Worm (Caenorhabditis elegans): ENCODE results near the gene srg-15.
A peak's percentile ranks its signal among the peaks of the same experiment; 100 is the strongest.

The srg-15 gene

DNA sequence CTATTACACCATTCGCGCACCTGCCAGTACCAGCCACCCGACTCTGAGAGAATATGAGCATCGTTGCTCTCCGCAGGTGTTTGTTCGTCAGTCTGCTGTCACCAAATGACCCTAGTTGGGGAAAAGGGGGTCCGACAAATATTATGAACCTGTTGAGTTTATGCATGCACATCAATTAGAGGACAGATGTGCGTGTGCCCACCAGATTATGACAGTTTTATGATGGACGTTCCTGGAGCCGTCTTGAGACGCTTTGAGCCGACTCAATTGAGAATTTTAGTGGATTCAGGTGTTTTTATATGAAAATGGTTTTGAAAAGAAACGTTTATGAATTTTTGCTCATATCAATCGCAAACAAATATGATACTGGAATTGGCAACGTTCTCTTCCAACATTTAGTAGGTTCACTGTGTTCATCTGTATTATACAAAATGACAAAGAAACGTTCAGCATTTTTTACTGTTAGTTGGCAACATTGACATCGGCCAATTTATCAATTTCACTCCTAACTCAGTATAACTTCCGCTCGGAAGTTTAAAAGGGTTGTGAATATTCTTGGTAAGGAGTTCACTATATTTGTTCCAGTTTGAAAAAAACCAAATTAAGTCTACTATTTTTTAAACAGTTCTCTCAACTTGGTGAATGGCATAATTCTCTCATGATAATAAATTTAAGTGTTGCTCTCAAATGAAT lies 37.2 kb upstream of the srg-15 start (continued):
- TF ChIP-seq egl-27 (tag; optimal IDR thresholded peaks at IDR 0.05) (no peak), vab-7 (GFP tag; IDR thresholded peaks at IDR 0.05) (no peak), F49E8.2 (tag; optimal IDR thresholded peaks at IDR 0.05; ENCODE audit: borderline replicate concordance) (no peak), pha-4 (GFP tag; IDR thresholded peaks at IDR 0.05) (no peak; the same call in 1 of the 2 replicates), pha-4 (tag; optimal IDR thresholded peaks at IDR 0.05) (no peak), unc-62 (GFP tag; optimal IDR thresholded peaks at IDR 0.05 in 1 of 2) (no peak), unc-62 (tag; optimal IDR thresholded peaks at IDR 0.05) (no peak), lin-38 (GFP tag; IDR thresholded peaks at IDR 0.05) (peak; percentile 58; the same call in 1 of the 2 replicates), lin-29 (GFP tag; IDR thresholded peaks at IDR 0.05) (0 out of 2 replicates have a peak, but pooled peaks have one; percentile 20), nhr-11 (tag; optimal IDR thresholded peaks at IDR 0.05) (peak; percentile 23), daf-19 (GFP tag; conservative IDR thresholded peaks at IDR 0.05) (no peak), nhr-76 (tag; optimal IDR thresholded peaks at IDR 0.05) (peak; percentile 4), lim-7 (GFP tag; IDR thresholded peaks at IDR 0.05) (peak; percentile 60; the same call in 1 of the 2 replicates), fos-1 (tag; optimal IDR thresholded peaks at IDR 0.05) (peak; percentile 20), aly-2 (tag; optimal IDR thresholded peaks at IDR 0.05) (no peak), ceh-62 (tag; optimal IDR thresholded peaks at IDR 0.05) (no peak), zfp-2 (tag; optimal IDR thresholded peaks at IDR 0.05) (no peak), lin-13 (GFP tag; optimal IDR thresholded peaks at IDR 0.05) (no peak), snpc-1.2 (GFP tag; IDR thresholded peaks at IDR 0.05) (peak; percentile 58; the same call in 1 of the 2 replicates), dmd-6 (GFP tag; IDR thresholded peaks at IDR 0.05) (peak; percentile 52), F26F4.8 (GFP tag; conservative IDR thresholded peaks at IDR 0.05) (no peak), unc-39 (tag; optimal IDR thresholded peaks at IDR 0.05) (no peak), Y105C5A.15 (GFP tag; IDR thresholded peaks at IDR 0.05) (0 out of 2 replicates have a peak, but pooled peaks have one; percentile 34), fkh-10 (GFP tag; optimal IDR thresholded peaks at IDR 0.05) (no peak), nhr-42 (GFP tag; IDR thresholded peaks at IDR 0.05) (peak; percentile 54), arid-1 (GFP tag; conservative IDR thresholded peaks at IDR 0.05) (peak; percentile 71), ama-1 (optimal IDR thresholded peaks at IDR 0.05) (peak; percentile 99), egl-43 (GFP tag; IDR thresholded peaks at IDR 0.05) (0 out of 2 replicates have a peak, but pooled peaks have one; percentile 25), tra-1 (GFP tag; IDR thresholded peaks at IDR 0.05) (peak; percentile 77; the same call in 1 of the 2 replicates), ctbp-1 (GFP tag; IDR thresholded peaks at IDR 0.05) (no peak; the same call in none of the 2 replicates), hif-1 (tag; optimal IDR thresholded peaks at IDR 0.05) (peak in 1 of 2 experiments; percentile 45), ceh-32 (tag; optimal IDR thresholded peaks at IDR 0.05; ENCODE audit: poor library complexity) (no peak), spr-1 (tag; optimal IDR thresholded peaks at IDR 0.05) (peak; percentile 57), dpl-1 (GFP tag; optimal IDR thresholded peaks at IDR 0.05) (no peak), daf-16 (GFP tag; optimal IDR thresholded peaks at IDR 0.05) (peak in 1 of 2 experiments; percentile 11), daf-16 (tag; optimal IDR thresholded peaks at IDR 0.05) (peak; percentile 74), mdl-1 (tag; optimal IDR thresholded peaks at IDR 0.05) (peak in 1 of 2 experiments; percentile 6), nhr-10 (tag; optimal IDR thresholded peaks at IDR 0.05) (peak; percentile 65), unc-130 (GFP tag; optimal IDR thresholded peaks at IDR 0.05) (no peak), zip-2 (tag; optimal IDR thresholded peaks at IDR 0.05) (no peak), zfp-3 (GFP tag; conservative IDR thresholded peaks at IDR 0.05) (peak; percentile 96), dmd-9 (GFP tag; IDR thresholded peaks at IDR 0.05) (no peak; the same call in 1 of the 2 replicates), mdt-29 (GFP tag; IDR thresholded peaks at IDR 0.05) (peak; percentile 48; the same call in 1 of the 2 replicates), snpc-4 (tag; optimal IDR thresholded peaks at IDR 0.05) (no peak), ceh-82 (tag; optimal IDR thresholded peaks at IDR 0.05) (no peak), attf-4 (tag; optimal IDR thresholded peaks at IDR 0.05) (no peak), lin-1 (GFP tag; IDR thresholded peaks at IDR 0.05) (peak; percentile 40; the same call in 1 of the 2 replicates), T26A8.4 (GFP tag; IDR thresholded peaks at IDR 0.05) (peak; percentile 82), nhr-28 (tag; optimal IDR thresholded peaks at IDR 0.05) (peak; percentile 15), nhr-25 (tag; optimal IDR thresholded peaks at IDR 0.05; ENCODE audit: borderline replicate concordance, insufficient read depth) (peak; percentile 67)

Measured in whole organism, L4 larva.